Worm (Caenorhabditis elegans) whole organism, L2 larva: ENCODE measurements around the gene ebax-1.

Experiments used
- lsy-2 ChIP-seq, 2 experiments: fragments of 150-350 bp in 1 of 2; sonication (generic microtip) in 1 of 2; optimal IDR thresholded peaks; 2 replicates each; lab custom pipeline; 2014 to 2017; ENCODE audit warnings: missing biosample characterization in 2 of 2, missing genetic modification characterization in 2 of 2
- nhr-6 ChIP-seq: fragments of 150-350 bp; optimal IDR thresholded peaks from 2 replicates; lab custom pipeline; 2014; ENCODE audit warnings: missing biosample characterization, missing genetic modification characterization

- TF ChIP-seq nhr-6 (tag; lab: Kevin White, UChicago) (no peak), lsy-2 (tag; optimal IDR thresholded peaks at IDR 0.05; lab: Kevin White, UChicago) (no peak)
Measured at ce11 chrIV:10331882-10332281, 45.1 kb downstream of the ebax-1 start.
